Worm (Caenorhabditis elegans) whole organism, L3 larva: ENCODE data around the gene F44E2.8.

Experiments used
- R02D3.7 ChIP-seq: fragments of 150-350 bp; optimal IDR thresholded peaks from 2 replicates; lab custom pipeline; 2014; ENCODE audit warnings: missing biosample characterization, missing genetic modification characterization
- ZK546.5 ChIP-seq: sonication (generic microtip); optimal IDR thresholded peaks from 2 replicates; lab custom pipeline; 2017; ENCODE audit warnings: missing biosample characterization, missing genetic modification characterization
- ama-1 ChIP-seq: fragments of 150-350 bp; optimal IDR thresholded peaks from 2 replicates; lab custom pipeline; 2018
- ceh-28 ChIP-seq: fragments of 150-350 bp; optimal IDR thresholded peaks from 2 replicates; lab custom pipeline; 2014; ENCODE audit warnings: missing biosample characterization, missing genetic modification reagents, missing genetic modification characterization
- ceh-82 ChIP-seq: fragments of 150-350 bp; optimal IDR thresholded peaks from 2 replicates; lab custom pipeline; 2014; ENCODE audit warnings: missing biosample characterization, missing genetic modification characterization
- ceh-9 ChIP-seq: sonication (generic microtip); optimal IDR thresholded peaks from 2 replicates; lab custom pipeline; 2018; ENCODE audit warnings: missing biosample characterization, missing genetic modification characterization
- egl-27 ChIP-seq: sonication (generic microtip); optimal IDR thresholded peaks from 4 replicates; lab custom pipeline; 2017; ENCODE audit warnings: missing biosample characterization, missing genetic modification reagents, missing genetic modification characterization
- egl-5 ChIP-seq: fragments of 150-350 bp; optimal IDR thresholded peaks from 2 replicates; lab custom pipeline; 2017; ENCODE audit warnings: missing biosample characterization, missing genetic modification reagents, missing genetic modification characterization, inconsistent platforms
- elt-1 ChIP-seq: fragments of 150-350 bp; optimal IDR thresholded peaks from 2 replicates; lab custom pipeline; 2014; ENCODE audit warnings: missing biosample characterization, missing genetic modification characterization
- elt-2 ChIP-seq: sonication (generic microtip); optimal IDR thresholded peaks from 2 replicates; lab custom pipeline; 2016; ENCODE audit warnings: missing genetic modification reagents, mild to moderate bottlenecking, missing genetic modification characterization, missing compliant biosample characterization
- elt-3 ChIP-seq, 3 experiments: fragments of 150-350 bp in 1 of 3; sonication (generic microtip) in 2 of 3; optimal IDR thresholded peaks; 2 replicates in 2 of 3; 4 replicates in 1 of 3; lab custom pipeline; 2014 to 2017; ENCODE audit warnings: missing biosample characterization in 3 of 3, missing genetic modification characterization in 3 of 3
- eor-1 ChIP-seq, 2 experiments: fragments of 150-350 bp; optimal IDR thresholded peaks; 2 replicates each; lab custom pipeline; 2014 to 2018; ENCODE audit warnings: missing biosample characterization in 2 of 2, missing genetic modification characterization in 2 of 2
- fkh-10 ChIP-seq: sonication (generic microtip); optimal IDR thresholded peaks from 2 replicates; lab custom pipeline; 2017; ENCODE audit warnings: missing biosample characterization, missing genetic modification reagents, missing genetic modification characterization
- fos-1 ChIP-seq: fragments of 150-350 bp; optimal IDR thresholded peaks from 2 replicates; lab custom pipeline; 2014; ENCODE audit warnings: missing biosample characterization, missing genetic modification characterization
- hmg-11 ChIP-seq: sonication (generic microtip); optimal IDR thresholded peaks from 2 replicates; lab custom pipeline; 2016; ENCODE audit warnings: missing genetic modification characterization, missing compliant biosample characterization
- jun-1 ChIP-seq: fragments of 150-350 bp; optimal IDR thresholded peaks from 2 replicates; lab custom pipeline; 2014; ENCODE audit warnings: missing biosample characterization, missing genetic modification reagents, missing genetic modification characterization
- lin-15B ChIP-seq: fragments of 150-350 bp; optimal IDR thresholded peaks from 2 replicates; lab custom pipeline; 2014; ENCODE audit warnings: missing biosample characterization, missing genetic modification characterization
- lin-39 ChIP-seq: fragments of 150-350 bp; optimal IDR thresholded peaks from 2 replicates; lab custom pipeline; 2018; ENCODE audit warnings: missing biosample characterization, missing genetic modification reagents, missing genetic modification characterization
- lsy-12 ChIP-seq: sonication (generic microtip); optimal IDR thresholded peaks from 2 replicates; lab custom pipeline; 2016; ENCODE audit warnings: mild to moderate bottlenecking, missing genetic modification characterization, missing compliant biosample characterization
- mml-1 ChIP-seq: fragments of 150-350 bp; sonication (generic microtip); optimal IDR thresholded peaks from 3 replicates; lab custom pipeline; 2014; ENCODE audit warnings: missing biosample characterization, missing genetic modification characterization
- nfya-1 ChIP-seq: sonication (generic microtip); optimal IDR thresholded peaks from 2 replicates; lab custom pipeline; 2017; ENCODE audit warnings: missing genetic modification characterization, mild to moderate bottlenecking, missing compliant biosample characterization, antibody characterized with exemption, moderate library complexity; ENCODE audit not compliant: insufficient read depth
- nhr-11 ChIP-seq: fragments of 150-350 bp; optimal IDR thresholded peaks from 2 replicates; lab custom pipeline; 2014; ENCODE audit warnings: missing biosample characterization, missing genetic modification characterization
- nhr-237 ChIP-seq: fragments of 150-350 bp; optimal IDR thresholded peaks from 2 replicates; lab custom pipeline; 2014; ENCODE audit warnings: missing biosample characterization, missing genetic modification characterization
- nhr-25 ChIP-seq: sonication (generic microtip); optimal IDR thresholded peaks from 2 replicates; lab custom pipeline; 2017; ENCODE audit warnings: missing biosample characterization, missing genetic modification characterization
- nhr-28 ChIP-seq: fragments of 150-350 bp; optimal IDR thresholded peaks from 2 replicates; lab custom pipeline; 2014; ENCODE audit warnings: missing biosample characterization, missing genetic modification characterization
- nhr-43 ChIP-seq: sonication (generic microtip); optimal IDR thresholded peaks from 2 replicates; lab custom pipeline; 2016; ENCODE audit warnings: mild to moderate bottlenecking, missing genetic modification characterization, missing compliant biosample characterization; ENCODE audit not compliant: poor library complexity, severe bottlenecking
- nhr-67 ChIP-seq: fragments of 150-350 bp; optimal IDR thresholded peaks from 2 replicates; lab custom pipeline; 2014; ENCODE audit warnings: missing biosample characterization, missing genetic modification characterization
- nhr-77 ChIP-seq: fragments of 150-350 bp; optimal IDR thresholded peaks from 2 replicates; lab custom pipeline; 2014; ENCODE audit warnings: missing biosample characterization, missing genetic modification characterization
- pha-4 ChIP-seq: fragments of 150-350 bp; optimal IDR thresholded peaks from 2 replicates; lab custom pipeline; 2014; ENCODE audit warnings: missing biosample characterization, missing genetic modification reagents, missing genetic modification characterization
- pqm-1 ChIP-seq: fragments of 150-350 bp; optimal IDR thresholded peaks from 2 replicates; lab custom pipeline; 2017; ENCODE audit warnings: missing biosample characterization, missing genetic modification characterization, inconsistent platforms
- sea-2 ChIP-seq: fragments of 150-350 bp; sonication (generic microtip); optimal IDR thresholded peaks from 4 replicates; lab custom pipeline; 2014; ENCODE audit warnings: missing biosample characterization, missing genetic modification reagents, missing genetic modification characterization
- skn-1 ChIP-seq: fragments of 150-350 bp; optimal IDR thresholded peaks from 2 replicates; lab custom pipeline; 2014; ENCODE audit warnings: missing biosample characterization, missing genetic modification characterization
- snpc-4 ChIP-seq: fragments of 150-350 bp; optimal IDR thresholded peaks from 2 replicates; lab custom pipeline; 2014; ENCODE audit warnings: missing biosample characterization, missing genetic modification characterization
- tbx-2 ChIP-seq: sonication (generic microtip); optimal IDR thresholded peaks from 2 replicates; lab custom pipeline; 2016; ENCODE audit warnings: mild to moderate bottlenecking, missing genetic modification characterization, missing compliant biosample characterization
- zag-1 ChIP-seq: fragments of 150-350 bp; optimal IDR thresholded peaks from 2 replicates; lab custom pipeline; 2014; ENCODE audit warnings: missing biosample characterization, missing genetic modification characterization
- ztf-11 ChIP-seq: fragments of 150-350 bp; optimal IDR thresholded peaks from 2 replicates; lab custom pipeline; 2014; ENCODE audit warnings: missing biosample characterization, missing genetic modification characterization
- ztf-4 ChIP-seq: fragments of 150-350 bp; optimal IDR thresholded peaks from 2 replicates; lab custom pipeline; 2014; ENCODE audit warnings: missing biosample characterization, missing genetic modification characterization

F44E2.8 gene

DNA sequence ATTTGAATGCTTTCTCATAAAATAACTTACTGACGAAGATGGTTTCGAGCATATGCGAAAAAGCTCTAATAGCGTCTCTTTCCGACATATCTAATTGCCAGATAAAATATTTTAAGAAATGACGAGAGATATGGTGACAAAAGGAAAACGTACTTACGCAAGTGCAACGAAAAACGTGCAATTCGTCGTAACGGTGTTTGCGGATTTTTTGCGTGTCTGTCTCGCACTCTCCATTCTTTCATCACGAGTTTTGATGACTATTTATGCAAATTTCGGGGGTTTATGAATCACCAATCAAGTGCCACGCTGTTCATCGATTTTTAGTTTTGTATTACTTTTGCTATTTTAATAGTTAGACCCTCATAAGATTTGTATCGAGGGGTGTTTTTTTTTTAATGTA, 39.3 kb upstream of the F44E2.8 start, which contains the start of gene ZK637.14 (continued):
- no peak for TF ChIP-seq ama-1
- TF ChIP-seq ceh-82 (tag; lab: Kevin White, UChicago): no peak
- TF ChIP-seq nhr-28 (tag; lab: Kevin White, UChicago): no peak
- no peak for TF ChIP-seq nhr-11
- no peak for TF ChIP-seq R02D3.7 (tag; lab: Kevin White, UChicago)
- TF ChIP-seq elt-2 (tag; lab: Kevin White, UChicago): peak; percentile 30
- no peak for TF ChIP-seq ZK546.5
- TF ChIP-seq nhr-43 (tag; lab: Kevin White, UChicago): no peak
- no peak for TF ChIP-seq elt-1 (tag; lab: Kevin White, UChicago)
- TF ChIP-seq lin-39 (tag; lab: Kevin White, UChicago): peak; percentile 8
- TF ChIP-seq pha-4 (tag; lab: Kevin White, UChicago): peak; percentile 59
- no peak for TF ChIP-seq nhr-67 (tag; lab: Kevin White, UChicago)
- peak; percentile 41 for TF ChIP-seq jun-1
- peak; percentile 26 for TF ChIP-seq hmg-11 (tag; lab: Kevin White, UChicago)

DNA sequence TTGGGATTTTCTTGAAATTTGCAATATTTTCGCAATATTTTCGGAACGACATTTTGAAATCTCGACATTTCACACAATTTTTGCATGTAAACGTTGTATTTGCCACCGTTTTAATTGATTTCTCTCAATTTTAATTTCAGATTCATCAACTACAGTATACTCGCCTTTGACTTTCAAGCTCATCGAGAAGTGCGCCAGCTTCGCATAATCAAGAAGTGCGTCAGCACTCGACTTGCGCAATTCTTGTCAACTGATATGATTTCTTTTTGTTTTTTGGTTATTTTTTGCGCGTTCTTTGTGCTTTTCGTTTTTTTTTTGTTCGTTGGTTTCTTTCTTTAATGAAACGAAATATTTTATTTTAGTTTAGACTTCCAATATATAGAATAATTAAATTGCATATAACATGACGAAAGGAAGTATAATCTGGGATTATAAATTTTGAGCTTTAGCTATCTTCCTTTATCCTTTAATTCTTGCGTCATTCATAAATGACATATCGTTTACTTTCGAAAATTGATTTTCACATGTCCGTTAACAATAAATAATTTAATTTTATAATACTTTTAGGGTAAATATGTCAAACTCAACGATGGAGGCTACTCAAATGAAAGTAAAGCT, 37.6 kb upstream of the F44E2.8 start, which contains the start of gene famh-136:
TSS of gene famh-136 (plus strand) at position 568 of the 618 bp plus-strand sequence.
- TF ChIP-seq skn-1 (tag; lab: Kevin White, UChicago) (peak; percentile 47), snpc-4 (tag; lab: Kevin White, UChicago) (peak; percentile 88), lin-15B (tag; lab: Kevin White, UChicago) (peak; percentile 77), elt-2 (tag; lab: Kevin White, UChicago) (peak; percentile 84), nhr-11 (peak; percentile 68), nhr-77 (tag; lab: Kevin White, UChicago) (peak; percentile 22), nhr-25 (tag; lab: Kevin White, UChicago) (peak; percentile 14), ztf-4 (tag; lab: Kevin White, UChicago) (peak; percentile 9), nfya-1 (tag; lab: Kevin White, UChicago) (peak; percentile 86), fos-1 (tag; lab: Kevin White, UChicago) (no peak), nhr-43 (tag; lab: Kevin White, UChicago) (peak; percentile 82), nhr-67 (tag; lab: Kevin White, UChicago) (no peak), sea-2 (GFP tag; lab: Kevin White, UChicago) (no peak), nhr-28 (tag; lab: Kevin White, UChicago) (no peak), jun-1 (peak; percentile 69), pqm-1 (tag; lab: Kevin White, UChicago) (peak; percentile 58), R02D3.7 (tag; lab: Kevin White, UChicago) (peak; percentile 48), ztf-11 (no peak), lsy-12 (peak; percentile 57), zag-1 (tag; lab: Kevin White, UChicago) (no peak), lin-39 (tag; lab: Kevin White, UChicago) (peak; percentile 65), tbx-2 (tag; lab: Kevin White, UChicago) (peak; percentile 69), hmg-11 (tag; lab: Kevin White, UChicago) (peak; percentile 48), egl-27 (no peak), egl-5 (tag; lab: Kevin White, UChicago) (peak; percentile 23), fkh-10 (no peak), eor-1 (tag; optimal IDR thresholded peaks at IDR 0.05; lab: Kevin White, UChicago) (no peak), pha-4 (tag; lab: Kevin White, UChicago) (peak; percentile 95), ceh-28 (tag; lab: Kevin White, UChicago) (peak; percentile 71), elt-1 (tag; lab: Kevin White, UChicago) (no peak), ceh-9 (tag; lab: Kevin White, UChicago) (no peak), elt-3 (tag; optimal IDR thresholded peaks at IDR 0.05; lab: Kevin White, UChicago) (no peak)

DNA sequence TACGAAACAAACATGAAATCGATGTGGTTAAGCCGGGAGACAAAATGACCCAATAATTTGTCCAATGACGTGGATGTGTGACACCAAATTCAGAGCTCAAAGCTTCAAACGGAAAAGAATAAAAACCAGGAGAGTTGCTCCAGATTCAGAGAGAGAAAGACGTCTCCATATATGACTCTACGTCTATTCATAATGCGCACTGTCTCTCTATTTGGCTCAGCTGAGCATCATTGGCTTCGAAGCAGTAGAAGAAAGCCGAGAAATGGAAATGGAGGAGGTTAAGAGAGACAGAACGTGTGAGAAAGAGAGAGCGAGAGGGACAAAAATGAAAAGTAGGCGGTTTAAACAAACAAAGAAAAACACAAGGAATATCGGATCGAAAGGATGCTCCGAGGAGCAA, 36.6 kb upstream of the F44E2.8 start:
- no peak for TF ChIP-seq nhr-237
- TF ChIP-seq lin-39 (tag; lab: Kevin White, UChicago): peak; percentile 78
- TF ChIP-seq ceh-28 (tag; lab: Kevin White, UChicago): no peak
- TF ChIP-seq nhr-43 (tag; lab: Kevin White, UChicago): no peak
- TF ChIP-seq zag-1 (tag; lab: Kevin White, UChicago): no peak
- TF ChIP-seq elt-1 (tag; lab: Kevin White, UChicago): no peak
- TF ChIP-seq ztf-11: no peak
- TF ChIP-seq egl-27: no peak
- TF ChIP-seq hmg-11 (tag; lab: Kevin White, UChicago): peak; percentile 24
- peak; percentile 36 for TF ChIP-seq pha-4 (tag; lab: Kevin White, UChicago)
- TF ChIP-seq skn-1 (tag; lab: Kevin White, UChicago): no peak
- TF ChIP-seq tbx-2 (tag; lab: Kevin White, UChicago): no peak
- no peak for TF ChIP-seq ZK546.5
- no peak for TF ChIP-seq mml-1
- no peak for TF ChIP-seq elt-3 (tag; optimal IDR thresholded peaks at IDR 0.05; lab: Kevin White, UChicago)
- TF ChIP-seq nfya-1 (tag; lab: Kevin White, UChicago): peak; percentile 45
- TF ChIP-seq, all 47 proteins: peak for 4
